Worm (Caenorhabditis elegans): ENCODE data around the gene ptr-4.

ce11 chrX:6050078-6050477 is 15.7 kb downstream of the ptr-4 start:
- TF ChIP-seq W03F9.2 (tag; optimal IDR thresholded peaks at IDR 0.05): no peak
- no peak for TF ChIP-seq him-1 (tag; optimal IDR thresholded peaks at IDR 0.05)
- TF ChIP-seq dao-5 (tag; optimal IDR thresholded peaks at IDR 0.05): no peak

Data from whole organism, L4/young adult.